Worm (Caenorhabditis elegans): Measurements from ENCODE around the gene C29F7.10.
A peak's percentile ranks its signal among the peaks of the same experiment; 100 is the strongest.

Gene C29F7.10

ce11 chrX:13442446-13442845 lies 11.2 kb upstream of the C29F7.10 start (continued):
- peak; percentile 51; the same call in 1 of the 2 replicates for TF ChIP-seq ekl-4 (GFP tag; IDR thresholded peaks at IDR 0.05)
- TF ChIP-seq nhr-179 (tag; optimal IDR thresholded peaks at IDR 0.05) = peak; percentile 32
- TF ChIP-seq Y67H2A.10 (GFP tag; conservative IDR thresholded peaks at IDR 0.05) = no peak
- no peak for TF ChIP-seq atf-7 (tag; optimal IDR thresholded peaks at IDR 0.05)
- 0 out of 2 replicates have a peak, but pooled peaks have one; percentile 35 for TF ChIP-seq Y53G8AR.9 (GFP tag; conservative IDR thresholded peaks at IDR 0.05)
- peak; percentile 9 for TF ChIP-seq snpc-4 (GFP tag; optimal IDR thresholded peaks at IDR 0.05)
- peak in 3 of 4 experiments; percentile 31 to 65 (median 41) for TF ChIP-seq snpc-4 (tag; optimal IDR thresholded peaks at IDR 0.05)
- TF ChIP-seq aptf-2 (GFP tag; conservative IDR thresholded peaks at IDR 0.05) = no peak
- TF ChIP-seq F37B4.10 (GFP tag; IDR thresholded peaks at IDR 0.05) = no peak
- peak; percentile 38 for TF ChIP-seq T07F8.4 (tag; optimal IDR thresholded peaks at IDR 0.05)
- TF ChIP-seq F39B2.1 (GFP tag; IDR thresholded peaks at IDR 0.05) = no peak
- no peak for TF ChIP-seq snpc-3.4 (tag; optimal IDR thresholded peaks at IDR 0.05)
- no peak; the same call in 1 of the 2 replicates for TF ChIP-seq madf-6 (GFP tag; IDR thresholded peaks at IDR 0.05)
- no peak for TF ChIP-seq hlh-12 (tag; optimal IDR thresholded peaks at IDR 0.05)
- no peak for TF ChIP-seq ets-4 (GFP tag; optimal IDR thresholded peaks at IDR 0.05)
- peak; percentile 78 for TF ChIP-seq hmg-1.2 (GFP tag; IDR thresholded peaks at IDR 0.05)
- peak; percentile 62 for TF ChIP-seq rpc-1 (optimal IDR thresholded peaks at IDR 0.05)
- peak; percentile 79 for TF ChIP-seq rpc-1 (tag; optimal IDR thresholded peaks at IDR 0.05)
- no peak for TF ChIP-seq F52B5.7 (tag; optimal IDR thresholded peaks at IDR 0.05)
- TF ChIP-seq unc-130 (GFP tag; optimal IDR thresholded peaks at IDR 0.05) = no peak
- TF ChIP-seq repo-1 (tag; optimal IDR thresholded peaks at IDR 0.05) = no peak
- TF ChIP-seq lir-1 (GFP tag; conservative IDR thresholded peaks at IDR 0.05) = no peak
- TF ChIP-seq nfya-2 (GFP tag; IDR thresholded peaks at IDR 0.05) = no peak
- TF ChIP-seq chd-7 (tag; optimal IDR thresholded peaks at IDR 0.05) = no peak
- no peak for TF ChIP-seq ztf-25 (GFP tag; IDR thresholded peaks at IDR 0.05)
- no peak for TF ChIP-seq hlh-26 (GFP tag; conservative IDR thresholded peaks at IDR 0.05)
- peak; percentile 40; the same call in 1 of the 2 replicates for TF ChIP-seq zfh-2 (GFP tag; conservative IDR thresholded peaks at IDR 0.05)
- no peak for TF ChIP-seq madf-3 (GFP tag; IDR thresholded peaks at IDR 0.05)
- no peak for TF ChIP-seq bed-1 (GFP tag; IDR thresholded peaks at IDR 0.05)
- peak; percentile 41 for TF ChIP-seq nhr-80 (tag; optimal IDR thresholded peaks at IDR 0.05)
- TF ChIP-seq ceh-91 (GFP tag; IDR thresholded peaks at IDR 0.05) = no peak
- TF ChIP-seq nhr-27 (tag; optimal IDR thresholded peaks at IDR 0.05) = no peak
- TF ChIP-seq F10E7.11 (tag; optimal IDR thresholded peaks at IDR 0.05) = no peak
- TF ChIP-seq F49E8.2 (tag; optimal IDR thresholded peaks at IDR 0.05; ENCODE audit: insufficient read depth) = no peak
- TF ChIP-seq ccch-3 (GFP tag; optimal IDR thresholded peaks at IDR 0.05) = no peak
- peak; percentile 90 for TF ChIP-seq dox-1 (GFP tag; IDR thresholded peaks at IDR 0.05)
- peak; percentile 68 for TF ChIP-seq lin-40 (tag; optimal IDR thresholded peaks at IDR 0.05)
- TF ChIP-seq T26A5.8 (tag; optimal IDR thresholded peaks at IDR 0.05) = no peak
- TF ChIP-seq tbx-9 (tag; optimal IDR thresholded peaks at IDR 0.05; ENCODE audit: borderline replicate concordance) = no peak
- TF ChIP-seq B0035.1 (tag; optimal IDR thresholded peaks at IDR 0.05) = no peak
- TF ChIP-seq F23B12.7 (tag; optimal IDR thresholded peaks at IDR 0.05; ENCODE audit: insufficient read depth) = peak; percentile 60
- no peak for TF ChIP-seq rec-8 (tag; optimal IDR thresholded peaks at IDR 0.05)
- TF ChIP-seq xnd-1 (tag; optimal IDR thresholded peaks at IDR 0.05) = no peak
- TF ChIP-seq nhr-120 (GFP tag; IDR thresholded peaks at IDR 0.05) = no peak
- peak; percentile 79 for TF ChIP-seq him-1 (tag; optimal IDR thresholded peaks at IDR 0.05)
- TF ChIP-seq tlf-1 (GFP tag; optimal IDR thresholded peaks at IDR 0.05) = no peak
- TF ChIP-seq ztf-26 (tag; optimal IDR thresholded peaks at IDR 0.05) = no peak
- TF ChIP-seq mcd-1 (GFP tag; IDR thresholded peaks at IDR 0.05) = peak; percentile 65
- TF ChIP-seq ztf-6 (GFP tag; IDR thresholded peaks at IDR 0.05) = no peak
- TF ChIP-seq aptf-3 (GFP tag; IDR thresholded peaks at IDR 0.05) = no peak

Data from whole organism, young adult.